Worm (Caenorhabditis elegans): ENCODE measurements around the gene Y66D12A.13.

Y66D12A.13 gene

DNA sequence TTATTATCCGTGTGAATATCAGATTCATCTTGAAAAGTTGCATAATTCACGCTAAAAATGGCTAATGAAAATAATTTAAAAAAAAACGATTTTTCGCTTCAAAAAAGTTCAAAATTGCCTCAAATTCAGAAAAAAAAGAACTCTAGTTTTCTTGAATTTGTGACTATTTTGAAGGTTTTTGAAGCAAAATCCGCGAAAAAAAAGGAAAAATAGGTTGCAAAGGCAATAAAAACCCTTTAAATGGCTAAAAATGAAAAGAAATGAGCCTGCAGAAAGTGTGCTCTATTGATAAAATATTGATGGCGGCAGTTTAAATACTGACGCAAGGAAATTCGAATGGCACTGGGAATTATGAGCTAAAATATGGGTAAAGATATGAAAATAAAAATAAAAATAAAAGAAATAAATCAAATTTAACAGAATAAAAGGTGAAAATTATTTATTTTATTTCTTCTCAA lies 32.3 kb downstream of the Y66D12A.13 start, which contains the start of gene Y66D12A.7:
TSS of gene Y66D12A.7 (minus strand) at position 51 of the 458 bp plus-strand sequence.
- TF ChIP-seq unc-120 (tag; optimal IDR thresholded peaks at IDR 0.05; ENCODE audit: poor library complexity, severe bottlenecking) (peak; percentile 13), mep-1 (tag; optimal IDR thresholded peaks at IDR 0.05) (no peak)

DNA sequence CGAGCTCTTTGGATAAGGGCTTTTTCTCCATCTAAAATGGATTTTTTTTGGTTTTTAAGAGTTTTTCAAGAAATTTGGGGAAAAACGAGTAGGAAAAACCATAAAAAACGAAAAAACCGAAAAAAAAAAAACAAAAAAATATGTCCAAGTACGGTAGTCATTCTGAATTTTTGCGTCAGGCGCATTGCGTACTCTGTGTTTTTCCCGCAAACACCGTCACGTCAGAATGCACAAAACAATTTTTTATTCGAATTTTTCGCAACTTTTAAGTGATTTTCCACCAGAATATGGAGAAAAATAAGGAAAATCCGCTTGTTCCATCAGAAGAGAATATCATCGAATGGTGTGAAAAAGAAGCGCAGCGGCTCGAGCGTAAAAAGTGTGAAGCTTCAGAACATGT lies 33.2 kb downstream of the Y66D12A.13 start, which contains the start of the genes Y66D12A.6 and ceh-92:
TSS of gene Y66D12A.6 (minus strand) at position 31 of the 400 bp plus-strand sequence.
TSS of gene ceh-92 (plus strand) at position 229 of the 400 bp plus-strand sequence.
- TF ChIP-seq cnd-1 (tag; optimal IDR thresholded peaks at IDR 0.05) (no peak), snpc-4 (tag; optimal IDR thresholded peaks at IDR 0.05) (no peak), mep-1 (tag; optimal IDR thresholded peaks at IDR 0.05) (no peak), elt-3 (tag; optimal IDR thresholded peaks at IDR 0.05) (no peak), unc-62 (GFP tag; optimal IDR thresholded peaks at IDR 0.05) (no peak), nhr-76 (tag; optimal IDR thresholded peaks at IDR 0.05) (no peak), pha-4 (tag; optimal IDR thresholded peaks at IDR 0.05) (no peak), ceh-39 (tag; optimal IDR thresholded peaks at IDR 0.05) (no peak), nhr-237 (tag; optimal IDR thresholded peaks at IDR 0.05) (no peak), unc-39 (tag; optimal IDR thresholded peaks at IDR 0.05) (no peak), lsy-2 (tag; optimal IDR thresholded peaks at IDR 0.05) (no peak), sem-2 (GFP tag; optimal IDR thresholded peaks at IDR 0.05) (no peak), lin-32 (GFP tag; optimal IDR thresholded peaks at IDR 0.05) (no peak)

DNA sequence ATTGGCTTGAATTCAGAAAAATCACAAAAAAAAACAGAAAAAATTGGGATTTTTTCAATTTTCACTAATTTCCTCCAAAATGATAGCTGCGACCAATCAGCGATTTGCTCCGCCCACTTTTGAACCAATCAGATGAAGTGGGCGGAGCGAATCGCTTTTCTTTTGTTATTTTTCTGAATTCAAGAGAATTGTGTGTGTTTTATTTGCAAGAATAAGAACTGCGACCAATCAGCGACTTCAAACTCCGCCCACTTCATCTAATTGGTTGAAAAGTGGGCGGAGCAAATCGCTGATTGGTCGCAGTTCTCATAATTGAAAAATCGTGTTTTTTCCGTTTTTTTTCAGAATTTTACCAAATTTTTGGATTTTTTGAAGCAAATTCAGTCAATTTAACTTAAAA lies 34.4 kb downstream of the Y66D12A.13 start:
- TF ChIP-seq flh-1 (GFP tag; optimal IDR thresholded peaks at IDR 0.05) (no peak), nhr-12 (tag; optimal IDR thresholded peaks at IDR 0.05) (no peak), nhr-237 (tag; optimal IDR thresholded peaks at IDR 0.05) (no peak), sptf-1 (tag; optimal IDR thresholded peaks at IDR 0.05) (no peak), pha-4 (tag; optimal IDR thresholded peaks at IDR 0.05) (no peak), ztf-11 (tag; optimal IDR thresholded peaks at IDR 0.05) (no peak), unc-39 (tag; optimal IDR thresholded peaks at IDR 0.05) (no peak), ceh-43 (GFP tag; optimal IDR thresholded peaks at IDR 0.05) (no peak), tbx-8 (GFP tag; optimal IDR thresholded peaks at IDR 0.05) (no peak), elt-3 (tag; optimal IDR thresholded peaks at IDR 0.05) (no peak), mep-1 (tag; optimal IDR thresholded peaks at IDR 0.05) (no peak), blmp-1 (tag; optimal IDR thresholded peaks at IDR 0.05) (no peak), unc-62 (GFP tag; optimal IDR thresholded peaks at IDR 0.05) (no peak), nhr-2 (tag; optimal IDR thresholded peaks at IDR 0.05) (no peak)

DNA sequence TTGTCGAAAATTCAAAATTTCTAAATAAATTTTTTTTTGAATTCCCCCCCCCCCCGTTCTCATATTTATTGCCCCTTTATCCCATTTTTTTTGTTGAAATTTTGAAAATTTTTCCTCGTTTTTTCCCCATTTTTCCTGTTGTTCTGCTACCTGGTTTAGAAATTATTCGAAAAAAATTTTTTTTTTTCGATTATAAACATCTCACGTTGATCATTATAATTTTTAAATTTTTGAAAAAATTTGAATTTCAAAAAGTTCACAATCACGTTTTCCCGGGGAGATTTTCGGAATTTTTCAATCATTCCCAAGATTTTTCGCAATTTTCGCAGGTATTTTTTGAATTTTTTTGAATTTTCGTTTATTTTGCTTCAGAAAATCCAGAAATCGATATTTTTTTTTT lies 40.7 kb downstream of the Y66D12A.13 start, which contains the start of gene Y66D12A.3:
TSS of gene Y66D12A.3 (plus strand) at position 301 of the 400 bp plus-strand sequence.
- TF ChIP-seq pha-4 (tag; optimal IDR thresholded peaks at IDR 0.05) (no peak), blmp-1 (tag; optimal IDR thresholded peaks at IDR 0.05) (no peak), bed-3 (GFP tag; optimal IDR thresholded peaks at IDR 0.05) (no peak)

DNA sequence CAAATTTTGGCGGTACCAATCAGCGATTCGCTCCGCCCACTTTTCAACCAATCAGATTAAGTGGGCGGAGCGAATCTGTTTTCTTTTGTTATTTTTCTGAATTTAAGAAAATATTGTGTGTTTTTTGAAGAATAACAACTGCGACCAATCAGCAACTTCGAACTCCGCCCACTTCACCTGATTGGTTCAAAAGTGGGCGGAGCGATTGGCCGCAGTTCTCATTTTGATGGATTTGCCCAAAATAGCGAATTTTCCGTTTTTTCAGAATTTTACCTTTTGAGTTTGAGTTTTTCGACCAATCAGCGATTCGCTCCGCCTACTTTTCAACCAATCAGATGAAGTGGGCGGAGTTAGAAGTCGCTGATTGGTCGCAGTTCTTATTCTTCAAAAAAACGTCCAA lies 41.1 kb downstream of the Y66D12A.13 start:
- TF ChIP-seq elt-3 (tag; optimal IDR thresholded peaks at IDR 0.05), result no peak
- TF ChIP-seq unc-62 (GFP tag; optimal IDR thresholded peaks at IDR 0.05), result no peak
- TF ChIP-seq ceh-83 (GFP tag; optimal IDR thresholded peaks at IDR 0.05), result no peak
- no peak for TF ChIP-seq ceh-39 (tag; optimal IDR thresholded peaks at IDR 0.05)
- no peak for TF ChIP-seq sptf-1 (tag; optimal IDR thresholded peaks at IDR 0.05)
- TF ChIP-seq ztf-11 (tag; optimal IDR thresholded peaks at IDR 0.05), result no peak
- TF ChIP-seq ham-2 (GFP tag; optimal IDR thresholded peaks at IDR 0.05), result no peak
- no peak for TF ChIP-seq sem-2 (GFP tag; optimal IDR thresholded peaks at IDR 0.05)
- TF ChIP-seq nhr-2 (tag; optimal IDR thresholded peaks at IDR 0.05), result no peak
- TF ChIP-seq mab-5 (tag; optimal IDR thresholded peaks at IDR 0.05), result no peak
- TF ChIP-seq mep-1 (tag; optimal IDR thresholded peaks at IDR 0.05), result no peak
- no peak for TF ChIP-seq mls-2 (tag; optimal IDR thresholded peaks at IDR 0.05)
- TF ChIP-seq snpc-4 (tag; optimal IDR thresholded peaks at IDR 0.05), result no peak
- no peak for TF ChIP-seq lin-32 (GFP tag; optimal IDR thresholded peaks at IDR 0.05)

DNA sequence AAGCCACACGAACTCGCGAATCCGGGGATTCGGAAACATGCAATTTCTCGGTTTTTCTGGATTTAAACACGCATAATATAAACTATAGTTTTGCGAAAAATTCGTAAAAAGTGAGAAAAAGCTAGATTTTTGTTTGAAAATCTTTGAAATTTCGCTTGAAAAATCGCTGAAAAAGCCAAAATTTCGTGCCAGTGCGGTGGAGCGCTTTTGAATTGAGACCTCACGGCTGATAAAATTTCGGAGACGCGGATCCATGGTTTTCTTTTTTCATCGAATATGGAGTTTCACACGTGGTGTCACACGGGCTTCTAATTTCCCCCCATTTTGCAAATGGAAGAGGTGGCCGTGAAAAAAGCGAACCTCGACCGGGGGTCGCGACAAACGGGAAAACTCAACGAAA lies 42.1 kb downstream of the Y66D12A.13 start:
- TF ChIP-seq zip-8 (tag; optimal IDR thresholded peaks at IDR 0.05) (no peak), elt-1 (tag; optimal IDR thresholded peaks at IDR 0.05; ENCODE audit: borderline replicate concordance, insufficient read depth) (no peak)

Measured in whole organism, mixed stage, embryonic.